Worm (Caenorhabditis elegans) whole organism, L4 larva: ENCODE results near the gene gly-9.

Experiments
- F37D6.2 ChIP-seq: sonication (generic microtip); optimal IDR thresholded peaks from 2 replicates; lab custom pipeline; 2016; ENCODE audit warnings: mild to moderate bottlenecking, missing genetic modification characterization, missing compliant biosample characterization
- F49E8.2 ChIP-seq: sonication (generic microtip); optimal IDR thresholded peaks from 2 replicates; lab custom pipeline; 2016; ENCODE audit warnings: missing compliant biosample characterization, mild to moderate bottlenecking, missing genetic modification characterization, borderline replicate concordance
- R02D3.7 ChIP-seq: fragments of 150-350 bp; sonication (generic microtip); optimal IDR thresholded peaks from 3 replicates; lab custom pipeline; 2014; ENCODE audit warnings: missing biosample characterization, missing genetic modification characterization
- T26A8.4 ChIP-seq: fragments of 200-800 bp; sonication (Bioruptor generic); IDR thresholded peaks from 2 replicates; pipeline ENCODE4 v1.3.6; 2022; ENCODE audit warnings: missing genetic modification characterization, missing compliant biosample characterization
- Y5F2A.4 ChIP-seq: fragments of 200-800 bp; sonication (Bioruptor generic); optimal IDR thresholded peaks from 2 replicates; lab custom pipeline; 2018; ENCODE audit warnings: mild to moderate bottlenecking, missing genetic modification characterization, missing compliant biosample characterization
- Y75B8A.6 ChIP-seq: fragments of 200-800 bp; sonication (Bioruptor generic); IDR thresholded peaks from 2 replicates; pipeline ENCODE4 v1.3.6; 2022; ENCODE audit warnings: missing genetic modification reagents, missing genetic modification characterization, missing compliant biosample characterization
- ZK546.5 ChIP-seq, 2 experiments: sonication (generic microtip); optimal IDR thresholded peaks; 2 replicates each; lab custom pipeline; 2017; ENCODE audit warnings: missing biosample characterization in 2 of 2, missing genetic modification characterization in 2 of 2
- aha-1 ChIP-seq: fragments of 150-350 bp; peaks from one replicate; lab custom pipeline; 2014; ENCODE audit warnings: missing biosample characterization, missing genetic modification characterization
- ama-1 ChIP-seq: fragments of 150-350 bp; optimal IDR thresholded peaks from 2 replicates; lab custom pipeline; 2014; ENCODE audit warnings: inconsistent platforms, mixed read lengths
- ceh-32 ChIP-seq: sonication (generic microtip); optimal IDR thresholded peaks from 2 replicates; lab custom pipeline; 2016; ENCODE audit warnings: mild to moderate bottlenecking, missing genetic modification characterization, missing compliant biosample characterization; ENCODE audit not compliant: poor library complexity
- ceh-82 ChIP-seq: sonication (generic microtip); optimal IDR thresholded peaks from 2 replicates; lab custom pipeline; 2017; ENCODE audit warnings: missing biosample characterization, missing genetic modification characterization
- daf-12 ChIP-seq: fragments of 150-350 bp; optimal IDR thresholded peaks from 2 replicates; lab custom pipeline; 2014; ENCODE audit warnings: missing biosample characterization, missing genetic modification reagents, missing genetic modification characterization
- daf-16 ChIP-seq, 3 experiments: sonication (generic microtip); optimal IDR thresholded peaks; 2 replicates each; lab custom pipeline; 2016 to 2017; ENCODE audit warnings: missing genetic modification characterization in 3 of 3, missing genetic modification reagents in 3 of 3, mild to moderate bottlenecking in 2 of 3, missing compliant biosample characterization in 2 of 3, missing biosample characterization in 1 of 3, moderate library complexity in 1 of 3
- daf-19 ChIP-seq: fragments of 200-800 bp; sonication (Bioruptor generic); conservative IDR thresholded peaks from 2 replicates; pipeline ENCODE4 v1.3.6; 2022; ENCODE audit warnings: missing genetic modification characterization, missing compliant biosample characterization
- daf-8 ChIP-seq: fragments of 200-800 bp; sonication (Bioruptor generic); IDR thresholded peaks from 2 replicates; pipeline ENCODE4 v1.3.6; 2022; ENCODE audit warnings: missing genetic modification characterization, missing compliant biosample characterization
- dmd-6 ChIP-seq: fragments of 200-800 bp; sonication (Bioruptor generic); IDR thresholded peaks from 2 replicates; pipeline ENCODE4 v1.3.6; 2022; ENCODE audit warnings: missing genetic modification reagents, missing genetic modification characterization, missing compliant biosample characterization
- dve-1 ChIP-seq: sonication (generic microtip); optimal IDR thresholded peaks from 2 replicates; lab custom pipeline; 2017; ENCODE audit warnings: antibody characterized with exemption, mild to moderate bottlenecking, missing genetic modification characterization, missing compliant biosample characterization; ENCODE audit not compliant: insufficient read depth
- egl-43 ChIP-seq: fragments of 200-800 bp; sonication (Bioruptor generic); IDR thresholded peaks from 2 replicates; pipeline ENCODE4 v1.3.6; 2022; ENCODE audit warnings: missing genetic modification reagents, missing genetic modification characterization, missing compliant biosample characterization
- fos-1 ChIP-seq: fragments of 150-350 bp; optimal IDR thresholded peaks from 2 replicates; lab custom pipeline; 2014; ENCODE audit warnings: missing biosample characterization, missing genetic modification characterization
- gei-8 ChIP-seq: fragments of 200-800 bp; sonication (Bioruptor generic); optimal IDR thresholded peaks from 2 replicates; lab custom pipeline; 2018; ENCODE audit warnings: mild to moderate bottlenecking, missing genetic modification characterization, missing compliant biosample characterization
- hlh-11 ChIP-seq: fragments of 200-800 bp; sonication (Bioruptor generic); optimal IDR thresholded peaks from 2 replicates; lab custom pipeline; 2018; ENCODE audit warnings: mild to moderate bottlenecking, missing genetic modification characterization, missing compliant biosample characterization
- lim-7 ChIP-seq: fragments of 200-800 bp; sonication (Bioruptor generic); IDR thresholded peaks from 2 replicates; pipeline ENCODE4 v1.3.6; 2022; ENCODE audit warnings: missing genetic modification characterization, missing compliant biosample characterization
- lin-13 ChIP-seq: fragments of 150-350 bp; optimal IDR thresholded peaks from 2 replicates; lab custom pipeline; 2014; ENCODE audit warnings: missing biosample characterization, missing genetic modification reagents, missing genetic modification characterization
- lin-15B ChIP-seq: fragments of 150-350 bp; sonication (generic microtip); optimal IDR thresholded peaks from 3 replicates; lab custom pipeline; 2014; ENCODE audit warnings: missing biosample characterization, missing genetic modification characterization
- lin-39 ChIP-seq: fragments of 150-350 bp; optimal IDR thresholded peaks from 2 replicates; lab custom pipeline; 2014; ENCODE audit warnings: missing biosample characterization, missing genetic modification reagents, missing genetic modification characterization
- lir-3 ChIP-seq: sonication (generic microtip); optimal IDR thresholded peaks from 2 replicates; lab custom pipeline; 2016; ENCODE audit warnings: mild to moderate bottlenecking, missing genetic modification characterization, missing compliant biosample characterization
- madf-5 ChIP-seq, 2 experiments: fragments of 200-800 bp; sonication (Bioruptor generic); IDR thresholded peaks; 2 replicates each; pipeline ENCODE4 v1.3.6; 2022; ENCODE audit warnings: missing compliant biosample characterization in 2 of 2, missing genetic modification characterization in 2 of 2
- madf-9 ChIP-seq: fragments of 200-800 bp; sonication (Bioruptor generic); conservative IDR thresholded peaks from 2 replicates; pipeline ENCODE4 v1.3.6; 2022; ENCODE audit warnings: missing genetic modification reagents, missing genetic modification characterization, missing compliant biosample characterization
- mdl-1 ChIP-seq, 2 experiments: fragments of 150-350 bp in 1 of 2; sonication (generic microtip) in 1 of 2; optimal IDR thresholded peaks; 2 replicates each; lab custom pipeline; 2014 to 2017; ENCODE audit warnings: missing biosample characterization in 2 of 2, missing genetic modification characterization in 2 of 2
- mdt-29 ChIP-seq: fragments of 200-800 bp; sonication (Bioruptor generic); IDR thresholded peaks from 2 replicates; pipeline ENCODE4 v1.3.6; 2022; ENCODE audit warnings: missing genetic modification reagents, missing genetic modification characterization, missing compliant biosample characterization
- mes-2 ChIP-seq: sonication (generic microtip); optimal IDR thresholded peaks from 2 replicates; lab custom pipeline; 2016; ENCODE audit warnings: missing genotype, mild to moderate bottlenecking, missing genetic modification characterization, missing compliant biosample characterization; ENCODE audit not compliant: poor library complexity, severe bottlenecking
- nhr-11 ChIP-seq: fragments of 150-350 bp; optimal IDR thresholded peaks from 2 replicates; lab custom pipeline; 2014; ENCODE audit warnings: missing biosample characterization, missing genetic modification characterization
- nhr-111 ChIP-seq: fragments of 200-800 bp; sonication (Bioruptor generic); optimal IDR thresholded peaks from 2 replicates; lab custom pipeline; 2018; ENCODE audit warnings: mild to moderate bottlenecking, missing genetic modification characterization, missing compliant biosample characterization
- nhr-28 ChIP-seq: fragments of 150-350 bp; optimal IDR thresholded peaks from 2 replicates; lab custom pipeline; 2014; ENCODE audit warnings: missing biosample characterization, missing genetic modification characterization
- nhr-42 ChIP-seq: fragments of 200-800 bp; sonication (Bioruptor generic); IDR thresholded peaks from 2 replicates; pipeline ENCODE4 v1.3.6; 2022; ENCODE audit warnings: missing genetic modification characterization, missing compliant biosample characterization
- nhr-48 ChIP-seq: sonication (generic microtip); optimal IDR thresholded peaks from 2 replicates; lab custom pipeline; 2016; ENCODE audit warnings: mild to moderate bottlenecking, missing genetic modification characterization, missing compliant biosample characterization
- nhr-77 ChIP-seq: fragments of 150-350 bp; optimal IDR thresholded peaks from 2 replicates; lab custom pipeline; 2014; ENCODE audit warnings: missing biosample characterization, missing genetic modification characterization
- pqm-1 ChIP-seq: sonication (generic microtip); optimal IDR thresholded peaks from 2 replicates; lab custom pipeline; 2017; ENCODE audit warnings: missing biosample characterization, missing genetic modification characterization
- saeg-2 ChIP-seq: fragments of 200-800 bp; sonication (Bioruptor generic); IDR thresholded peaks from 2 replicates; pipeline ENCODE4 v1.3.6; 2022; ENCODE audit warnings: missing genetic modification reagents, missing genetic modification characterization, missing compliant biosample characterization
- set-16 ChIP-seq: fragments of 200-800 bp; sonication (Bioruptor generic); IDR thresholded peaks from 2 replicates; pipeline ENCODE4 v1.3.6; 2022; ENCODE audit warnings: missing genetic modification reagents, missing genetic modification characterization, missing compliant biosample characterization
- tag-97 ChIP-seq: fragments of 200-800 bp; sonication (Bioruptor generic); IDR thresholded peaks from 2 replicates; pipeline ENCODE4 v1.3.6; 2022; ENCODE audit warnings: missing genetic modification characterization, missing compliant biosample characterization
- unc-62 ChIP-seq, 3 experiments: fragments of 150-350 bp in 1 of 3; sonication (generic microtip); optimal IDR thresholded peaks in 2 of 3; peaks in 1 of 3; 1 replicate in 1 of 3; 2 replicates in 2 of 3; lab custom pipeline; 2014 to 2017; ENCODE audit warnings: missing biosample characterization in 3 of 3, missing genetic modification characterization in 3 of 3, missing genetic modification reagents in 3 of 3, missing genotype in 1 of 3
- zfp-2 ChIP-seq: sonication (generic microtip); optimal IDR thresholded peaks from 2 replicates; lab custom pipeline; 2016; ENCODE audit warnings: mild to moderate bottlenecking, missing genetic modification characterization, missing compliant biosample characterization
- zip-11 ChIP-seq: fragments of 200-800 bp; sonication (Bioruptor generic); IDR thresholded peaks from 2 replicates; pipeline ENCODE4 v1.3.6; 2022; ENCODE audit warnings: missing genetic modification characterization, missing compliant biosample characterization
- ztf-11 ChIP-seq: fragments of 150-350 bp; optimal IDR thresholded peaks from 2 replicates; lab custom pipeline; 2014; ENCODE audit warnings: missing biosample characterization, missing genetic modification characterization
- ztf-7 ChIP-seq: fragments of 150-350 bp; optimal IDR thresholded peaks from 2 replicates; lab custom pipeline; 2014; ENCODE audit warnings: missing biosample characterization, missing genetic modification characterization

The gly-9 gene

DNA sequence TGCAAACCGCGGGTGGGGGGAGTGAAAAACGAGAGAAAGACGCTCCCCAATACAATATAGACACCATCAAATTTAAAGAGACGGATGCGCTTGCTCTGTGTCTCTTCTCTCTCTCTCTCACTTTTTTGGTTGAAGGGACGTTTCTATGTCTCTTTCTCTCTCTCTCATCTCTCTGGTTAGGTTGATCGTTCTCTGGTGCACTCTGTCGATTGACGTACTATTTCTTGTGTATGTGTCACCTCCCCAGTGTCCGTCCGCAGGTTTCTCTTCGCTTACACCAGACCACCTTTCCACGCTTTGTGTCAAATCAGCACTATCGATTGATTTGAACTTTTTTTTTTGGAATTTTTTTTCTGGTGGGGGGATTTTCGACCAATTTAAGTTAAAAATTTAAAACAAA lies 47.0 kb downstream of the gly-9 start (continued):
- TF ChIP-seq mes-2 (tag; lab: Kevin White, UChicago) (peak; percentile 76), nhr-42 (GFP tag; lab: Robert Waterston, UW) (no peak), lin-39 (no peak), nhr-111 (GFP tag; lab: Kevin White, UChicago) (no peak), nhr-11 (tag; lab: Kevin White, UChicago) (peak; percentile 14), madf-9 (GFP tag; lab: Robert Waterston, UW) (no peak), mdl-1 (tag; optimal IDR thresholded peaks at IDR 0.05; lab: Kevin White, UChicago) (peak in 1 of 2 experiments; percentile 80), lir-3 (no peak), nhr-77 (tag; lab: Kevin White, UChicago) (peak; percentile 59), ama-1 (lab: Kevin White, UChicago) (no peak), set-16 (GFP tag; lab: Robert Waterston, UW) (no peak), egl-43 (GFP tag; lab: Robert Waterston, UW) (no peak), pqm-1 (tag; lab: Kevin White, UChicago) (peak; percentile 35), T26A8.4 (peak; percentile 31; the same call in 1 of the 2 replicates), lin-13 (peak; percentile 29), ztf-11 (tag; lab: Kevin White, UChicago) (no peak)

DNA sequence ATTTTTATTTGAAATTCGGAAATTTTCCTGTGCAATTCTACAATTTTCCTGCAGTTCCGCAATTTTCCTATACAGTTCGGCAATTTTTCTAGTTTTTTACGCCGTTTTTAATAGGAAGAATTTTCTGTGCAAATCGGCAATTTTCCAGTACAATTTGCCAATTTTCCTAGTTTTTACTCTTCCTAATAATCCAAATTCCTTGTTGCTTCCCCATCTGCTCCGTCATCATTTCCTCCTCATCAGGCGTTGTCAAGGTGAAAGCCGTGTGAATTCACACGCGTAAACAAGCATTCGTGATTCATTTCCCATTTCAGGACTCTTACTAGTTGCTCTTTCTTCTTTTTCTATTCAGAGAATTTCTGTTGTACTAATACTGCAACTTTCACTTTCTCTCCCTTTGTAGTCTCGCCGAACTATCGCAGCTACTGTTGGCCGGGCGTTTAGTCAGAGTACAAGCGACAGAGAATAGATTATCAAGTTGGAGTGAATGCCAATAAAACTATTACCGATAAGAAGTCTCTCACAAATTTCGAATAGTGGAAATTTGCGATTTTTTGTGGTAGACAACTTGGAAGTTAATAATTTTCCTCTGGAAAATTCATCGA lies 48.7 kb downstream of the gly-9 start:
- TF ChIP-seq hlh-11 (tag; lab: Kevin White, UChicago): peak; percentile 46
- TF ChIP-seq unc-62 (GFP tag; optimal IDR thresholded peaks at IDR 0.05 in 1 of 2; lab: Kevin White, UChicago): peak in 1 of 2 experiments; percentile 54
- no peak for TF ChIP-seq unc-62 (tag; optimal IDR thresholded peaks at IDR 0.05; lab: Kevin White, UChicago)
- TF ChIP-seq aha-1 (tag; lab: Kevin White, UChicago): peak; percentile 69
- no peak for TF ChIP-seq F37D6.2
- TF ChIP-seq ZK546.5 (tag; optimal IDR thresholded peaks at IDR 0.05; lab: Kevin White, UChicago): no peak
- TF ChIP-seq dmd-6 (GFP tag; lab: Robert Waterston, UW): peak; percentile 38; the same call in 1 of the 2 replicates
- TF ChIP-seq dve-1 (tag; lab: Kevin White, UChicago): peak; percentile 3
- peak; percentile 96 for TF ChIP-seq nhr-28 (tag; lab: Kevin White, UChicago)
- no peak for TF ChIP-seq daf-16 (GFP tag; optimal IDR thresholded peaks at IDR 0.05; lab: Kevin White, UChicago)
- peak; percentile 21 for TF ChIP-seq daf-16 (tag; optimal IDR thresholded peaks at IDR 0.05; lab: Kevin White, UChicago)
- TF ChIP-seq daf-8 (GFP tag; lab: Robert Waterston, UW): no peak
- peak; percentile 89 for TF ChIP-seq pqm-1 (tag; lab: Kevin White, UChicago)
- TF ChIP-seq daf-19: no peak

DNA sequence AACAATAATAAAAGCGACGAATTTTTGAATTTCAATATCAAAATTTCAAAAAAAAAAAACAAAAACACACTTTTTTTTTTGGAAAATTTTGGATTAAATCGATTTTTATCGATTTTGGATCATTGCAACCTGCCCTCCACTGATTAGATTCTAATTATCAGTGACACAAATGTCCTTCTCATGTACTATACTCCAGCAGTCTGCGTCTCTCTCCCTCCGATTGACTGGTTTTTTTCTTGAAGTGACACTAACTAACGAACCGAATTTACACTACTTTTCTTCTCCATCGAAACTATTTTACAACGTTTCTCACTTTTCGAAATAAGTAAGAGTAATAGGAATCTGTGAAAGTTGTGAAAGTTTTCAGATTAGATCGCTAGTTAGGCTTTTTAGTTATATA lies 49.6 kb downstream of the gly-9 start:
- peak; percentile 21 for TF ChIP-seq pqm-1 (tag; lab: Kevin White, UChicago)
- no peak for TF ChIP-seq lin-15B (tag; lab: Kevin White, UChicago)
- no peak for TF ChIP-seq ceh-82 (tag; lab: Kevin White, UChicago)
- no peak for TF ChIP-seq ceh-32
- TF ChIP-seq aha-1 (tag; lab: Kevin White, UChicago): peak; percentile 9
- no peak for TF ChIP-seq gei-8
- TF ChIP-seq daf-12 (tag; lab: Kevin White, UChicago): no peak
- peak; percentile 85 for TF ChIP-seq nhr-28 (tag; lab: Kevin White, UChicago)
- no peak for TF ChIP-seq nhr-77 (tag; lab: Kevin White, UChicago)
- TF ChIP-seq nhr-11 (tag; lab: Kevin White, UChicago): no peak
- TF ChIP-seq R02D3.7: no peak
- TF ChIP-seq daf-16 (GFP tag; optimal IDR thresholded peaks at IDR 0.05; lab: Kevin White, UChicago): no peak
- TF ChIP-seq daf-16 (tag; optimal IDR thresholded peaks at IDR 0.05; lab: Kevin White, UChicago): peak; percentile 40
- TF ChIP-seq mdt-29 (GFP tag; lab: Robert Waterston, UW): no peak
- no peak for TF ChIP-seq nhr-48 (tag; lab: Kevin White, UChicago)
- peak; percentile 34; the same call in 1 of the 2 replicates for TF ChIP-seq dmd-6 (GFP tag; lab: Robert Waterston, UW)
- no peak for TF ChIP-seq F49E8.2 (tag; lab: Kevin White, UChicago)
- TF ChIP-seq ztf-7 (tag; lab: Kevin White, UChicago): no peak
- no peak for TF ChIP-seq Y5F2A.4 (GFP tag; lab: Kevin White, UChicago)
- TF ChIP-seq T26A8.4: no peak
- TF ChIP-seq zip-11: no peak
- no peak for TF ChIP-seq madf-9 (GFP tag; lab: Robert Waterston, UW)
- no peak for TF ChIP-seq lim-7
- TF ChIP-seq Y75B8A.6: no peak
- no peak for TF ChIP-seq saeg-2 (GFP tag; lab: Robert Waterston, UW)
- no peak for TF ChIP-seq tag-97 (GFP tag; lab: Robert Waterston, UW)
- TF ChIP-seq madf-5 (GFP tag; IDR thresholded peaks at IDR 0.05; lab: Robert Waterston, UW): no peak
- no peak for TF ChIP-seq fos-1 (tag; lab: Kevin White, UChicago)
- no peak for TF ChIP-seq daf-8 (GFP tag; lab: Robert Waterston, UW)
- TF ChIP-seq zfp-2: no peak
